Worm (Caenorhabditis elegans) whole organism, late embryonic: Measurements from ENCODE around the gene ceh-18.

Source experiments
- ceh-45 ChIP-seq: fragments of 200-800 bp; sonication (Bioruptor generic); IDR thresholded peaks from 2 replicates; pipeline ENCODE4 v1.3.6; 2022; ENCODE audit warnings: missing genetic modification reagents, missing genetic modification characterization, missing compliant biosample characterization
- che-1 ChIP-seq: sonication (generic microtip); optimal IDR thresholded peaks from 2 replicates; lab custom pipeline; 2016; ENCODE audit warnings: mild to moderate bottlenecking, missing genetic modification characterization, missing compliant biosample characterization
- elt-2 ChIP-seq: sonication (generic microtip); optimal IDR thresholded peaks from 2 replicates; lab custom pipeline; 2016; ENCODE audit warnings: missing genetic modification reagents, missing genetic modification characterization, missing compliant biosample characterization
- fkh-10 ChIP-seq: fragments of 150-350 bp; optimal IDR thresholded peaks from 2 replicates; lab custom pipeline; 2014; ENCODE audit warnings: missing biosample characterization, missing genetic modification reagents, missing genetic modification characterization
- lim-6 ChIP-seq: sonication (generic microtip); optimal IDR thresholded peaks from 2 replicates; lab custom pipeline; 2016; ENCODE audit warnings: missing genetic modification characterization, missing compliant biosample characterization
- lin-11 ChIP-seq: fragments of 200-800 bp; sonication (Bioruptor generic); optimal IDR thresholded peaks from 2 replicates; lab custom pipeline; 2018; ENCODE audit warnings: mild to moderate bottlenecking, missing genetic modification characterization, missing compliant biosample characterization
- pros-1 ChIP-seq: fragments of 150-350 bp; optimal IDR thresholded peaks from 2 replicates; lab custom pipeline; 2014; ENCODE audit warnings: missing biosample characterization, missing genetic modification reagents, missing genetic modification characterization

DNA sequence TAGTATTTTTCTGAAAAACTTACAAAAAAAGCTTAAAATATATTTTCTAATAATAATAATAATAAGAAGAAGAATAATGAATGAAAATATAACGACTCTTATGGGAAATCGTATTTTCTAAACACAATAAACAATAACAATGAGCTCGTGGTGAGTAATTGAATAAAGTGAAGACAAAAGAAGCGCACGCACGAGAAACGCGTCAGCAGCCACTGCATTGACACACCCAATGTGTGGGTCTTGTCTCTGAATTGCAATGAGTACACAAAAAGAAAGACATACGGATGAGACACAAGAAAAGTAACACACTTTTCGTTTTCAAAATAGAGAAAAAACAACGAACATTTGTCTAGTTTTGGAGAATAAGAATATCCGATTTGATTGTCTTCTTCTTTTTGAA is 54.3 kb downstream of the ceh-18 start, which contains the start of gene F35A5.8:
- TF ChIP-seq lim-6 (tag; lab: Kevin White, UChicago) (no peak), che-1 (no peak), elt-2 (no peak), fkh-10 (GFP tag; lab: Kevin White, UChicago) (no peak), pros-1 (tag; lab: Kevin White, UChicago) (no peak), lin-11 (tag; lab: Kevin White, UChicago) (no peak), ceh-45 (no peak)
